Fruit fly (Drosophila melanogaster) whole organism, prepupa: ENCODE measurements around the gene CG9643.

Source experiments
- CG10631 ChIP-seq: fragments of 200-800 bp; sonication (Bioruptor generic); optimal IDR thresholded peaks from 2 replicates; lab custom pipeline; 2016; ENCODE audit warnings: missing biosample characterization, missing genetic modification characterization
- CG10669 ChIP-seq: fragments of 200-800 bp; sonication (Bioruptor generic); optimal IDR thresholded peaks from 3 replicates; lab custom pipeline; 2018; ENCODE audit warnings: missing biosample characterization, mild to moderate bottlenecking, missing genetic modification characterization, moderate library complexity
- CG11762 ChIP-seq: fragments of 200-800 bp; sonication (Bioruptor generic); optimal IDR thresholded peaks from 3 replicates; lab custom pipeline; 2016; ENCODE audit warnings: missing biosample characterization, missing genetic modification characterization; ENCODE audit not compliant: insufficient read depth
- CG11902 ChIP-seq: fragments of 200-800 bp; sonication (Bioruptor generic); optimal IDR thresholded peaks from 3 replicates; lab custom pipeline; 2016; ENCODE audit warnings: missing biosample characterization, missing genetic modification characterization
- CG15336 ChIP-seq: fragments of 200-800 bp; sonication (Bioruptor generic); IDR thresholded peaks from 2 replicates; pipeline ENCODE4 v1.3.6; 2022; ENCODE audit warnings: missing biosample characterization, missing genetic modification characterization
- CG1621 ChIP-seq: fragments of 200-800 bp; sonication (Bioruptor generic); optimal IDR thresholded peaks from 3 replicates; lab custom pipeline; 2018; ENCODE audit warnings: missing biosample characterization, mild to moderate bottlenecking, missing genetic modification characterization
- CG16779 ChIP-seq: fragments of 200-800 bp; sonication (Bioruptor generic); optimal IDR thresholded peaks from 3 replicates; lab custom pipeline; 2017; ENCODE audit warnings: missing biosample characterization, mild to moderate bottlenecking, missing genetic modification characterization
- CG3032 ChIP-seq: fragments of 200-800 bp; optimal IDR thresholded peaks from 2 replicates; lab custom pipeline; 2019; ENCODE audit warnings: missing biosample characterization, mild to moderate bottlenecking, missing genetic modification characterization, moderate library complexity
- CG31627 ChIP-seq: fragments of 200-800 bp; sonication (Bioruptor generic); optimal IDR thresholded peaks from 3 replicates; lab custom pipeline; 2016; ENCODE audit warnings: missing biosample characterization, missing genetic modification characterization
- CG32006 ChIP-seq: fragments of 200-800 bp; sonication (Bioruptor generic); optimal IDR thresholded peaks from 3 replicates; lab custom pipeline; 2017; ENCODE audit warnings: missing biosample characterization, mild to moderate bottlenecking, missing genetic modification characterization
- CG34406 ChIP-seq: fragments of 200-800 bp; sonication (Bioruptor generic); optimal IDR thresholded peaks from 3 replicates; lab custom pipeline; 2016; ENCODE audit warnings: missing biosample characterization, missing genetic modification characterization
- CG3919 ChIP-seq: fragments of 200-800 bp; sonication (Bioruptor generic); optimal IDR thresholded peaks from 3 replicates; lab custom pipeline; 2016; ENCODE audit warnings: missing biosample characterization, missing genetic modification characterization
- CG4318 ChIP-seq: fragments of 200-800 bp; sonication (Bioruptor generic); optimal IDR thresholded peaks from 3 replicates; lab custom pipeline; 2017; ENCODE audit warnings: missing biosample characterization, mild to moderate bottlenecking, missing genetic modification characterization
- CG6163 ChIP-seq: fragments of 200-800 bp; sonication (Bioruptor generic); IDR thresholded peaks from 3 replicates; pipeline ENCODE4 v1.3.6; 2022; ENCODE audit warnings: missing biosample characterization, missing genetic modification characterization
- CG6276 ChIP-seq: fragments of 200-800 bp; sonication (Bioruptor generic); optimal IDR thresholded peaks from 2 replicates; lab custom pipeline; 2017; ENCODE audit warnings: missing biosample characterization, mild to moderate bottlenecking, missing genetic modification characterization
- CG6792 ChIP-seq: fragments of 200-800 bp; sonication (Bioruptor generic); optimal IDR thresholded peaks from 3 replicates; lab custom pipeline; 2016; ENCODE audit warnings: missing biosample characterization, missing genetic modification characterization
- CG6808 ChIP-seq: fragments of 200-800 bp; sonication (Bioruptor generic); optimal IDR thresholded peaks from 3 replicates; lab custom pipeline; 2017; ENCODE audit warnings: missing biosample characterization, missing genetic modification characterization, mild to moderate bottlenecking, moderate library complexity, missing genetic modification reagents
- CG6854 ChIP-seq: fragments of 200-800 bp; sonication (Bioruptor generic); optimal IDR thresholded peaks from 2 replicates; lab custom pipeline; 2017; ENCODE audit warnings: missing biosample characterization, mild to moderate bottlenecking, missing genetic modification characterization
- CG7368 ChIP-seq: fragments of 200-800 bp; sonication (Bioruptor generic); optimal IDR thresholded peaks from 3 replicates; lab custom pipeline; 2016; ENCODE audit warnings: missing biosample characterization, missing genetic modification characterization
- CG8632 ChIP-seq: fragments of 200-800 bp; sonication (Bioruptor generic); optimal IDR thresholded peaks from 3 replicates; lab custom pipeline; 2016; ENCODE audit warnings: missing biosample characterization, missing genetic modification characterization
- Eip75B ChIP-seq: fragments of 200-800 bp; sonication (Bioruptor generic); optimal IDR thresholded peaks from 3 replicates; lab custom pipeline; 2016; ENCODE audit warnings: missing biosample characterization, missing genetic modification characterization
- Eip78C ChIP-seq: fragments of 200-800 bp; sonication (Bioruptor generic); peaks from one replicate; lab custom pipeline; 2016; ENCODE audit warnings: missing biosample characterization, missing genetic modification characterization
- Eip93F ChIP-seq: fragments of 200-800 bp; sonication (Bioruptor generic); optimal IDR thresholded peaks from 2 replicates; lab custom pipeline; 2016; ENCODE audit warnings: missing biosample characterization, mild to moderate bottlenecking, missing genetic modification characterization
- Ets21C ChIP-seq: fragments of 200-800 bp; sonication (Bioruptor generic); optimal IDR thresholded peaks from 3 replicates; lab custom pipeline; 2016; ENCODE audit warnings: missing biosample characterization, missing genetic modification characterization
- Ets96B ChIP-seq: fragments of 200-800 bp; optimal IDR thresholded peaks from 2 replicates; lab custom pipeline; 2019; ENCODE audit warnings: missing biosample characterization, mild to moderate bottlenecking, missing genetic modification characterization, moderate library complexity
- Gug ChIP-seq: fragments of 200-800 bp; sonication (Bioruptor generic); IDR thresholded peaks from 2 replicates; pipeline ENCODE4 v1.3.6; 2022; ENCODE audit warnings: missing biosample characterization, missing genetic modification characterization
- Hr38 ChIP-seq: sonication (Bioruptor generic); optimal IDR thresholded peaks from 2 replicates; lab custom pipeline; 2016; ENCODE audit warnings: missing biosample characterization, missing genetic modification characterization
- Hr39 ChIP-seq: fragments of 200-800 bp; sonication (Bioruptor generic); optimal IDR thresholded peaks from 2 replicates; lab custom pipeline; 2016; ENCODE audit warnings: missing biosample characterization, missing genetic modification characterization
- Hr4 ChIP-seq: fragments of 200-800 bp; sonication (Bioruptor generic); optimal IDR thresholded peaks from 3 replicates; lab custom pipeline; 2016; ENCODE audit warnings: missing biosample characterization, missing genetic modification characterization
- Lpt ChIP-seq: fragments of 200-800 bp; sonication (Bioruptor generic); optimal IDR thresholded peaks from 3 replicates; lab custom pipeline; 2016; ENCODE audit warnings: missing biosample characterization, missing genetic modification characterization
- Met ChIP-seq: fragments of 200-800 bp; sonication (Bioruptor generic); optimal IDR thresholded peaks from 3 replicates; lab custom pipeline; 2016; ENCODE audit warnings: missing biosample characterization, missing genetic modification characterization
- OdsH ChIP-seq: fragments of 200-800 bp; sonication (Bioruptor generic); optimal IDR thresholded peaks from 3 replicates; lab custom pipeline; 2016; ENCODE audit warnings: missing biosample characterization, missing genetic modification characterization
- Smox ChIP-seq: fragments of 200-800 bp; sonication (Bioruptor generic); optimal IDR thresholded peaks from 3 replicates; lab custom pipeline; 2016; ENCODE audit warnings: missing biosample characterization, missing genetic modification characterization
- Sox102F ChIP-seq: fragments of 200-800 bp; sonication (Bioruptor generic); optimal IDR thresholded peaks from 2 replicates; lab custom pipeline; 2016; ENCODE audit warnings: missing biosample characterization, mild to moderate bottlenecking, missing genetic modification characterization
- Sox14 ChIP-seq: fragments of 200-800 bp; sonication (Bioruptor generic); optimal IDR thresholded peaks from 3 replicates; lab custom pipeline; 2016; ENCODE audit warnings: missing biosample characterization, missing genetic modification characterization
- acj6 ChIP-seq: fragments of 200-800 bp; sonication (Bioruptor generic); optimal IDR thresholded peaks from 3 replicates; lab custom pipeline; 2016; ENCODE audit warnings: missing biosample characterization, missing genetic modification characterization
- cyc ChIP-seq: fragments of 200-800 bp; sonication (Bioruptor generic); optimal IDR thresholded peaks from 3 replicates; lab custom pipeline; 2016; ENCODE audit warnings: missing biosample characterization, missing genetic modification characterization
- dac ChIP-seq: fragments of 200-800 bp; sonication (Bioruptor generic); optimal IDR thresholded peaks from 2 replicates; lab custom pipeline; 2017; ENCODE audit warnings: missing biosample characterization, mild to moderate bottlenecking, missing genetic modification characterization
- eg ChIP-seq: fragments of 200-800 bp; sonication (Bioruptor generic); IDR thresholded peaks from 3 replicates; pipeline ENCODE4 v1.3.6; 2022; ENCODE audit warnings: missing biosample characterization, missing genetic modification characterization
- esn ChIP-seq: fragments of 200-800 bp; sonication (Bioruptor generic); optimal IDR thresholded peaks from 2 replicates; lab custom pipeline; 2016; ENCODE audit warnings: missing biosample characterization, mild to moderate bottlenecking, missing genetic modification characterization, moderate library complexity
- fd59A ChIP-seq: fragments of 200-800 bp; sonication (Bioruptor generic); optimal IDR thresholded peaks from 2 replicates; lab custom pipeline; 2017; ENCODE audit warnings: missing biosample characterization, mild to moderate bottlenecking, missing genetic modification characterization, missing genetic modification reagents
- fd85E ChIP-seq: fragments of 200-800 bp; sonication (Bioruptor generic); optimal IDR thresholded peaks from 3 replicates; lab custom pipeline; 2016; ENCODE audit warnings: missing biosample characterization, missing genetic modification characterization
- fkh ChIP-seq: fragments of 200-800 bp; sonication (Bioruptor generic); optimal IDR thresholded peaks from 3 replicates; lab custom pipeline; 2017; ENCODE audit warnings: missing biosample characterization, mild to moderate bottlenecking, missing genetic modification characterization, moderate library complexity
- net ChIP-seq: fragments of 200-800 bp; sonication (Bioruptor generic); optimal IDR thresholded peaks from 3 replicates; lab custom pipeline; 2016; ENCODE audit warnings: missing biosample characterization, missing genetic modification characterization
- pdm3 ChIP-seq: fragments of 200-800 bp; sonication (Bioruptor generic); optimal IDR thresholded peaks from 3 replicates; lab custom pipeline; 2016; ENCODE audit warnings: missing biosample characterization, missing genetic modification characterization
- salr ChIP-seq, 2 experiments: fragments of 200-800 bp; sonication (Bioruptor generic); optimal IDR thresholded peaks; 3 replicates each; lab custom pipeline; 2016 to 2018; ENCODE audit warnings: missing biosample characterization in 2 of 2, missing genetic modification characterization in 2 of 2, mild to moderate bottlenecking in 1 of 2
- spab ChIP-seq: fragments of 200-800 bp; sonication (Bioruptor generic); optimal IDR thresholded peaks from 2 replicates; lab custom pipeline; 2017; ENCODE audit warnings: missing biosample characterization, mild to moderate bottlenecking, missing genetic modification characterization, missing genetic modification reagents
- svp ChIP-seq: fragments of 200-800 bp; sonication (Bioruptor generic); peaks from one replicate; lab custom pipeline; 2016; ENCODE audit warnings: missing biosample characterization, missing genetic modification characterization
- topi ChIP-seq: fragments of 200-800 bp; sonication (Bioruptor generic); optimal IDR thresholded peaks from 3 replicates; lab custom pipeline; 2016; ENCODE audit warnings: missing biosample characterization, missing genetic modification characterization

Gene CG9643

DNA sequence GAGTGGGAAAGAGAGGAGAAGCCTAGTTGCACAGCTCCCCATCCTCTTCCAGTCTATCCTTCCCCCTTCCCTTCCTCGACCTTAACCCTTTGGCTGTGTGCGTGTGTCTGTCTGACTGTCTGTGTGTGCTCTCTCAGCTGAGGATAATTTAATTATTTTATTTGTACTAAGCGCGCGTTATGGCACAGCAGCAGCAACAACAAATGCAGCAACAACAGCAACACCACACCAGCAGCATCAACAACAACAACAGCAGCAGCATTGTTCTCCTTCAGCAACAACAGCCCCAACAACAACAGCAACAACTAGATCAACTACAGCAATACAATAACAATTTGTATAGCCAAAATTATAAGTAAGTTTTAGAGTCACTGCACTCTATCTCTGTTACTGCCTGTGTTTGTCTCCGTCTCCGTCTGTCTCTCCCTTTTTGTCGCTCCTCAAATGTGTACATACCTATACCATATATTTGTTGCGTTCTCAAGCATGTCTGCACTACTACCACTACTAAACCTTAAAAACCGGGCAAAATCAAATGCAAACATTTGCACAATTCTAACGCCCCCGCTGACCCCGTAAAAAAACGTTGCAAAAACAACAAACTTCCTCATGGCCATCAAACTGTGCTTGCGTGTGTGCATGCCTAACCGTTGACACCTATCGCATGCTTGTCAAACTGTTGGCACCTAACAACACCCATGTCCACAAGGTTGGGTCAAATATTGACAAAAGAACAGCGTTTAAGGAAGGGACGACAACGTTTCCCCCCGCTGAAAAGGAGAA is 33.5 kb downstream of the CG9643 start:
- TF ChIP-seq salr (GFP tag; optimal IDR thresholded peaks at IDR 0.05; lab: Kevin White, UChicago): no peak
- peak; percentile 74 for TF ChIP-seq svp
- peak; percentile 52 for TF ChIP-seq fkh (GFP tag; lab: Kevin White, UChicago)
- TF ChIP-seq CG34406 (GFP tag; lab: Kevin White, UChicago): no peak
- TF ChIP-seq CG6792 (GFP tag; lab: Kevin White, UChicago): no peak
- no peak for TF ChIP-seq Smox (GFP tag; lab: Kevin White, UChicago)

DNA sequence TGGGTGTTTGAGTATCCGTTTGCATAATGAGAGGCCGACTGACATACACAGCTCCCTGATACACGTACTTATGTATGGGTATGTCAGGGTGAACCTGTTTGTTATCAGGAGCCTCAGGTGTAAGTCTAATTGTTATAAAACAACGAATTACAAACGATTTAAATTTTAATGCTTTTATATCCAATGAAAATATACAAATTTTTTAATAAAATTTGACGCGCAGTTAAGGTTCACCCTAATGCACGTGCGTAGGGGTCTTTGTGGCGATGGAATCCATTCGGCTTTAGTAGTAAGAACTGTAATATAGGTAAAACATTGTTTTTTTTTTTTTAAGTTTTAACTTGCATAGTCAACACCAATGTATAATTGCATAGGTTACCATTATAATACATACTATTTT is 34.6 kb downstream of the CG9643 start:
- TF ChIP-seq Met (GFP tag; lab: Kevin White, UChicago): no peak
- peak; percentile 2 for TF ChIP-seq CG6808 (GFP tag; lab: Kevin White, UChicago)
- peak; percentile 62 for TF ChIP-seq CG32006
- TF ChIP-seq CG15336 (GFP tag; lab: Robert Waterston, UW): peak; percentile 65
- no peak for TF ChIP-seq Ets21C (GFP tag; lab: Kevin White, UChicago)
- peak; percentile 50 for TF ChIP-seq Ets96B (tag; lab: Kevin White, UChicago)
- TF ChIP-seq Gug (GFP tag; lab: Robert Waterston, UW): no peak
- TF ChIP-seq acj6 (GFP tag; lab: Kevin White, UChicago): peak; percentile 68
- no peak for TF ChIP-seq CG11902
- TF ChIP-seq CG4318 (GFP tag; lab: Kevin White, UChicago): peak; percentile 36
- peak; percentile 51 for TF ChIP-seq CG11762 (GFP tag; lab: Kevin White, UChicago)
- TF ChIP-seq CG34406 (GFP tag; lab: Kevin White, UChicago): peak; percentile 48
- no peak for TF ChIP-seq Hr38 (GFP tag; lab: Kevin White, UChicago)
- TF ChIP-seq fd59A (GFP tag; lab: Kevin White, UChicago): no peak
- TF ChIP-seq CG16779 (tag; lab: Kevin White, UChicago): no peak
- peak; percentile 12 for TF ChIP-seq CG1621 (tag; lab: Kevin White, UChicago)
- TF ChIP-seq CG6163: peak; percentile 77; the same call in 2 of the 3 replicates
- no peak for TF ChIP-seq OdsH (GFP tag; lab: Kevin White, UChicago)
- peak; percentile 55 for TF ChIP-seq Smox (GFP tag; lab: Kevin White, UChicago)
- no peak for TF ChIP-seq fd85E (GFP tag; lab: Kevin White, UChicago)
- no peak for TF ChIP-seq Eip93F (GFP tag; lab: Kevin White, UChicago)
- TF ChIP-seq Hr39: peak; percentile 50
- peak; percentile 52 for TF ChIP-seq topi (GFP tag; lab: Kevin White, UChicago)
- TF ChIP-seq CG10631 (GFP tag; lab: Kevin White, UChicago): peak; percentile 55
- TF ChIP-seq CG8632 (GFP tag; lab: Kevin White, UChicago): peak; percentile 60
- no peak for TF ChIP-seq CG6854
- peak; percentile 68 for TF ChIP-seq eg (GFP tag; lab: Robert Waterston, UW)
- TF ChIP-seq Lpt: no peak
- TF ChIP-seq CG3032 (tag; lab: Kevin White, UChicago): peak; percentile 18
- no peak for TF ChIP-seq dac (GFP tag; lab: Kevin White, UChicago)
- TF ChIP-seq esn: peak; percentile 64
- TF ChIP-seq Eip78C (GFP tag; lab: Kevin White, UChicago): peak; percentile 85
- peak; percentile 55 for TF ChIP-seq CG31627 (GFP tag; lab: Kevin White, UChicago)
- TF ChIP-seq CG10669 (GFP tag; lab: Kevin White, UChicago): peak; percentile 45
- no peak for TF ChIP-seq spab (GFP tag; lab: Kevin White, UChicago)
- TF ChIP-seq pdm3 (GFP tag; lab: Kevin White, UChicago): peak; percentile 68
- peak; percentile 49 for TF ChIP-seq Sox14 (GFP tag; lab: Kevin White, UChicago)
- peak; percentile 57 for TF ChIP-seq Hr4 (GFP tag; lab: Kevin White, UChicago)
- TF ChIP-seq CG6792 (GFP tag; lab: Kevin White, UChicago): peak; percentile 52
- peak; percentile 59 for TF ChIP-seq Eip75B (GFP tag; lab: Kevin White, UChicago)
- peak; percentile 53 for TF ChIP-seq Sox102F (GFP tag; lab: Kevin White, UChicago)
- peak; percentile 23 for TF ChIP-seq CG6276
- peak; percentile 21 for TF ChIP-seq net (GFP tag; lab: Kevin White, UChicago)
- TF ChIP-seq CG3919: no peak
- TF ChIP-seq cyc (GFP tag; lab: Kevin White, UChicago): peak; percentile 21
- peak; percentile 7 for TF ChIP-seq CG7368
- TF ChIP-seq svp: peak; percentile 74
